Fruit fly (Drosophila melanogaster): ENCODE results near the gene CG3168.

Gene CG3168

DNA sequence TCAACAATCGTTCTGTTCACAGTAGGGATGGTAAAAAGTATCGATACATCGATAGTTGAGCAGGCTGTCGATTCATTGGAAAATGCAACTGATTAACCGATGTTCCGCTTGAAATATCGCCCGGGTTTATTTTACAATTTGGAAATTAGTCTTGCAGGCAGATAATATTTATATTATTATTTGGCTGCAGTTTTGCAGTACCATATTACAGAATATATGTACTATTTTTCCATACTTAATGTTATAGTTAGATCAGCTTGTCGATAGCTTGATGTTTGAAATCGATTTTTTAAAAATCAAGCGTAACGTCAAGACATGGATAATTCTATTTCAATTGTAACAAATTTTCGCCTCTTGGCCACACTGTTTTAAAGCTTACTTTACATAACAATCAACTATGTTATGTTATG is 44.8 kb downstream of the CG3168 start, which contains the start of gene CG14442 (continued):
- no peak for TF ChIP-seq CG4404 (GFP tag; IDR thresholded peaks at IDR 0.05)
- peak in 1 of 3 experiments; percentile 15 for TF ChIP-seq lola (GFP tag; optimal IDR thresholded peaks at IDR 0.05)
- TF ChIP-seq CG15514 (GFP tag; optimal IDR thresholded peaks at IDR 0.05) = peak; percentile 65
- TF ChIP-seq al (GFP tag; IDR thresholded peaks at IDR 0.05) = 0 out of 2 replicates have a peak, but pooled peaks have one; percentile 13
- TF ChIP-seq zfh2 (GFP tag; optimal IDR thresholded peaks at IDR 0.05) = peak; percentile 25
- no peak for TF ChIP-seq CG8359 (GFP tag; optimal IDR thresholded peaks at IDR 0.05; ENCODE audit: borderline replicate concordance)
- TF ChIP-seq CG9817 (tag; optimal IDR thresholded peaks at IDR 0.05) = peak; percentile 31
- no peak for TF ChIP-seq Poxn (GFP tag; IDR thresholded peaks at IDR 0.05)
- peak; percentile 21 for TF ChIP-seq ind (GFP tag; optimal IDR thresholded peaks at IDR 0.05)
- no peak for TF ChIP-seq Antp (GFP tag; optimal IDR thresholded peaks at IDR 0.05)
- peak; percentile 8 for TF ChIP-seq NfI (GFP tag; optimal IDR thresholded peaks at IDR 0.05)
- TF ChIP-seq CG17612 (GFP tag; IDR thresholded peaks at IDR 0.05) = no peak
- peak; percentile 6 for TF ChIP-seq CG13624 (GFP tag; optimal IDR thresholded peaks at IDR 0.05)
- TF ChIP-seq ranshi (GFP tag; IDR thresholded peaks at IDR 0.05) = no peak
- TF ChIP-seq CG12155 (GFP tag; optimal IDR thresholded peaks at IDR 0.05) = no peak
- no peak for TF ChIP-seq jigr1 (GFP tag; IDR thresholded peaks at IDR 0.05)
- no peak for TF ChIP-seq lbe (GFP tag; optimal IDR thresholded peaks at IDR 0.05)
- TF ChIP-seq Ada2b (GFP tag; IDR thresholded peaks at IDR 0.05) = no peak
- peak; percentile 88 for TF ChIP-seq Sry-δ (GFP tag; optimal IDR thresholded peaks at IDR 0.05)
- peak; percentile 22; the same call in 1 of the 2 replicates for TF ChIP-seq NFAT (GFP tag; IDR thresholded peaks at IDR 0.05)
- TF ChIP-seq CG6689 (GFP tag; IDR thresholded peaks at IDR 0.05) = peak; percentile 46; the same call in 1 of the 2 replicates
- TF ChIP-seq mld (GFP tag; IDR thresholded peaks at IDR 0.05; ENCODE audit: partially characterized antibody) = peak; percentile 82; the same call in 2 of the 3 replicates
- peak; percentile 93 for TF ChIP-seq CG16813 (GFP tag; IDR thresholded peaks at IDR 0.05; ENCODE audit: partially characterized antibody)
- no peak for TF ChIP-seq sim (GFP tag; IDR thresholded peaks at IDR 0.05)
- peak; percentile 91 for TF ChIP-seq bbx (GFP tag; IDR thresholded peaks at IDR 0.05; ENCODE audit: partially characterized antibody)
- no peak for TF ChIP-seq da (GFP tag; optimal IDR thresholded peaks at IDR 0.05)
- no peak for TF ChIP-seq Stat92E (GFP tag; optimal IDR thresholded peaks at IDR 0.05)
- no peak for TF ChIP-seq abd-A (tag; optimal IDR thresholded peaks at IDR 0.05)
- no peak for TF ChIP-seq eve (GFP tag; optimal IDR thresholded peaks at IDR 0.05)
- TF ChIP-seq CTCF (GFP tag; optimal IDR thresholded peaks at IDR 0.05) = peak; percentile 2
- TF ChIP-seq E2f2 (GFP tag; IDR thresholded peaks at IDR 0.05) = peak; percentile 70
- peak; percentile 6 for TF ChIP-seq CG5180 (GFP tag; optimal IDR thresholded peaks at IDR 0.05)
- no peak for TF ChIP-seq CG10979 (tag; optimal IDR thresholded peaks at IDR 0.05)
- TF ChIP-seq BtbVII (GFP tag; optimal IDR thresholded peaks at IDR 0.05) = peak; percentile 27
- no peak for TF ChIP-seq CG6765 (GFP tag; optimal IDR thresholded peaks at IDR 0.05)
- no peak for TF ChIP-seq CG9215 (GFP tag; IDR thresholded peaks at IDR 0.05)
- TF ChIP-seq CG3281 (GFP tag; optimal IDR thresholded peaks at IDR 0.05) = peak; percentile 20
- peak; percentile 56 for TF ChIP-seq CoRest (tag; optimal IDR thresholded peaks at IDR 0.05)
- no peak for TF ChIP-seq CG1024 (GFP tag; IDR thresholded peaks at IDR 0.05)
- TF ChIP-seq HLH3B (GFP tag; IDR thresholded peaks at IDR 0.05) = no peak
- TF ChIP-seq CG34376 (GFP tag; optimal IDR thresholded peaks at IDR 0.05) = no peak
- no peak for TF ChIP-seq grn (GFP tag; optimal IDR thresholded peaks at IDR 0.05)
- TF ChIP-seq lab (GFP tag; optimal IDR thresholded peaks at IDR 0.05) = no peak
- TF ChIP-seq hb (GFP tag; IDR thresholded peaks at IDR 0.05; ENCODE audit: partially characterized antibody) = peak; percentile 95
- peak; percentile 32 for TF ChIP-seq HLH54F (GFP tag; optimal IDR thresholded peaks at IDR 0.05)
- peak; percentile 83 for TF ChIP-seq Dref (GFP tag; IDR thresholded peaks at IDR 0.05)
- peak; percentile 55 for TF ChIP-seq CG9437 (GFP tag; optimal IDR thresholded peaks at IDR 0.05)
- peak; percentile 33 for TF ChIP-seq CG4617 (GFP tag; optimal IDR thresholded peaks at IDR 0.05; ENCODE audit: borderline replicate concordance)
- no peak for TF ChIP-seq wdn (GFP tag; IDR thresholded peaks at IDR 0.05)
- TF ChIP-seq Ets97D (GFP tag; optimal IDR thresholded peaks at IDR 0.05) = peak; percentile 68
- no peak for TF ChIP-seq CG7987 (GFP tag; optimal IDR thresholded peaks at IDR 0.05)

Data from whole organism, embryonic.